Fruit fly (Drosophila melanogaster) whole organism, embryonic: ENCODE measurements around the gene CG11374.

Experiments used
- Asciz ChIP-seq: fragments of 200-800 bp; sonication (Bioruptor generic); optimal IDR thresholded peaks from 2 replicates; lab custom pipeline; 2017; ENCODE audit warnings: missing biosample characterization, mild to moderate bottlenecking, missing genetic modification characterization, missing genetic modification reagents
- Blimp-1 ChIP-seq: fragments of 200-800 bp; sonication (Bioruptor generic); optimal IDR thresholded peaks from 3 replicates; lab custom pipeline; 2018; ENCODE audit warnings: missing biosample characterization, missing genetic modification characterization, mild to moderate bottlenecking, moderate library complexity, missing genetic modification reagents
- C15 ChIP-seq: fragments of 200-800 bp; sonication (Bioruptor generic); IDR thresholded peaks from 3 replicates; pipeline ENCODE4 v1.3.6; 2022; ENCODE audit warnings: missing biosample characterization, missing genetic modification characterization
- CG10209 ChIP-seq: fragments of 200-800 bp; sonication (Bioruptor generic); optimal IDR thresholded peaks from 3 replicates; lab custom pipeline; 2017; ENCODE audit warnings: missing biosample characterization, mild to moderate bottlenecking, missing genetic modification characterization, missing genetic modification reagents
- CG11456 ChIP-seq: fragments of 200-800 bp; sonication (Bioruptor generic); IDR thresholded peaks from 3 replicates; pipeline ENCODE4 v1.3.6; 2022; ENCODE audit warnings: missing biosample characterization, missing genetic modification characterization
- CG12155 ChIP-seq: fragments of 200-800 bp; sonication (Bioruptor generic); optimal IDR thresholded peaks from 3 replicates; lab custom pipeline; 2016; ENCODE audit warnings: missing biosample characterization, missing genetic modification characterization
- CG15269 ChIP-seq: fragments of 200-800 bp; sonication (Bioruptor generic); optimal IDR thresholded peaks from 2 replicates; lab custom pipeline; 2018; ENCODE audit warnings: missing biosample characterization, mild to moderate bottlenecking, missing genetic modification characterization, moderate library complexity
- CG16813 ChIP-seq: fragments of 200-800 bp; sonication (Bioruptor generic); IDR thresholded peaks from 3 replicates; pipeline ENCODE4 v1.3.6; 2022; ENCODE audit warnings: missing biosample characterization, missing genetic modification characterization; ENCODE audit not compliant: partially characterized antibody
- CG17829 ChIP-seq: fragments of 200-800 bp; optimal IDR thresholded peaks from 2 replicates; lab custom pipeline; 2019; ENCODE audit warnings: missing biosample characterization, mild to moderate bottlenecking, missing genetic modification characterization, moderate library complexity
- CG1792 ChIP-seq: fragments of 200-800 bp; sonication (Bioruptor generic); optimal IDR thresholded peaks from 2 replicates; lab custom pipeline; 2016; ENCODE audit warnings: missing biosample characterization, missing genetic modification characterization
- CG18011 ChIP-seq: fragments of 200-800 bp; sonication (Bioruptor generic); optimal IDR thresholded peaks from 2 replicates; lab custom pipeline; 2017; ENCODE audit warnings: missing biosample characterization, missing genetic modification characterization, mild to moderate bottlenecking, moderate library complexity, missing genotype
- CG34224 ChIP-seq: fragments of 200-800 bp; sonication (Bioruptor generic); IDR thresholded peaks from 3 replicates; pipeline ENCODE4 v1.3.6; 2022; ENCODE audit warnings: missing biosample characterization, missing genetic modification characterization; ENCODE audit not compliant: partially characterized antibody
- CG34422 ChIP-seq: fragments of 200-800 bp; sonication (Bioruptor generic); IDR thresholded peaks from 3 replicates; pipeline ENCODE4 v1.3.6; 2022; ENCODE audit warnings: missing biosample characterization, missing genetic modification characterization
- CG3995 ChIP-seq: fragments of 200-800 bp; sonication (Bioruptor generic); optimal IDR thresholded peaks from 3 replicates; lab custom pipeline; 2016; ENCODE audit warnings: missing biosample characterization, missing genetic modification characterization
- CG4404 ChIP-seq: fragments of 200-800 bp; sonication (Bioruptor generic); IDR thresholded peaks from 2 replicates; pipeline ENCODE4 v1.3.6; 2022; ENCODE audit warnings: missing biosample characterization, missing genetic modification characterization
- CG5953 ChIP-seq: fragments of 200-800 bp; sonication (Bioruptor generic); IDR thresholded peaks from 2 replicates; pipeline ENCODE4 v1.3.6; 2022; ENCODE audit warnings: missing biosample characterization, missing genetic modification characterization
- CG6765 ChIP-seq: fragments of 200-800 bp; sonication (Bioruptor generic); optimal IDR thresholded peaks from 3 replicates; lab custom pipeline; 2017; ENCODE audit warnings: missing biosample characterization, mild to moderate bottlenecking, missing genetic modification characterization
- CG7839 ChIP-seq: fragments of 200-800 bp; sonication (Bioruptor generic); optimal IDR thresholded peaks from 3 replicates; lab custom pipeline; 2018; ENCODE audit warnings: missing biosample characterization, mild to moderate bottlenecking, missing genetic modification characterization, moderate library complexity
- CG9876 ChIP-seq: fragments of 200-800 bp; sonication (Bioruptor generic); optimal IDR thresholded peaks from 2 replicates; lab custom pipeline; 2016; ENCODE audit warnings: missing biosample characterization, missing genetic modification characterization
- Gsc ChIP-seq: fragments of 200-800 bp; sonication (Bioruptor generic); IDR thresholded peaks from 2 replicates; pipeline ENCODE4 v1.3.6; 2022; ENCODE audit warnings: missing biosample characterization, missing genetic modification characterization
- HLH3B ChIP-seq: fragments of 200-800 bp; sonication (Bioruptor generic); IDR thresholded peaks from 2 replicates; pipeline ENCODE4 v1.3.6; 2022; ENCODE audit warnings: missing biosample characterization, missing genetic modification characterization
- HLH54F ChIP-seq: fragments of 200-800 bp; sonication (Bioruptor generic); optimal IDR thresholded peaks from 3 replicates; lab custom pipeline; 2016; ENCODE audit warnings: missing biosample characterization, missing genetic modification characterization
- Hr51 ChIP-seq, 2 experiments: fragments of 200-800 bp; sonication (Bioruptor generic); optimal IDR thresholded peaks; 2 replicates in 1 of 2; 3 replicates in 1 of 2; lab custom pipeline; 2016 to 2018; ENCODE audit warnings: missing biosample characterization in 2 of 2, missing genetic modification characterization in 2 of 2, mild to moderate bottlenecking in 1 of 2, moderate library complexity in 1 of 2
- Hsf ChIP-seq: fragments of 200-800 bp; sonication (Bioruptor generic); optimal IDR thresholded peaks from 3 replicates; lab custom pipeline; 2016; ENCODE audit warnings: missing biosample characterization, missing genetic modification characterization
- NC2α ChIP-seq: fragments of 200-800 bp; sonication (Bioruptor generic); optimal IDR thresholded peaks from 2 replicates; lab custom pipeline; 2016; ENCODE audit warnings: missing biosample characterization, missing genetic modification characterization
- Neu2 ChIP-seq: fragments of 200-800 bp; sonication (Bioruptor generic); optimal IDR thresholded peaks from 3 replicates; lab custom pipeline; 2016; ENCODE audit warnings: missing biosample characterization, missing genetic modification characterization, borderline replicate concordance
- Rfx ChIP-seq: fragments of 200-800 bp; sonication (Bioruptor generic); IDR thresholded peaks from 2 replicates; pipeline ENCODE4 v1.3.6; 2022; ENCODE audit warnings: missing biosample characterization, missing genetic modification characterization
- Sox100B ChIP-seq: fragments of 200-800 bp; sonication (Bioruptor generic); optimal IDR thresholded peaks from 3 replicates; lab custom pipeline; 2018; ENCODE audit warnings: missing biosample characterization, mild to moderate bottlenecking, missing genetic modification characterization
- Vsx1 ChIP-seq: fragments of 200-800 bp; sonication (Bioruptor generic); optimal IDR thresholded peaks from 2 replicates; lab custom pipeline; 2017; ENCODE audit warnings: missing biosample characterization, mild to moderate bottlenecking, missing genetic modification characterization, missing genetic modification reagents
- YL-1 ChIP-seq: fragments of 200-800 bp; sonication (Bioruptor generic); optimal IDR thresholded peaks from 3 replicates; lab custom pipeline; 2017; ENCODE audit warnings: missing biosample characterization, mild to moderate bottlenecking, missing genetic modification characterization
- chif ChIP-seq, 2 experiments: fragments of 200-800 bp; sonication (Bioruptor generic); optimal IDR thresholded peaks; 3 replicates each; lab custom pipeline; 2016; ENCODE audit warnings: missing biosample characterization in 2 of 2, missing genetic modification characterization in 2 of 2
- da ChIP-seq: fragments of 200-800 bp; sonication (Bioruptor generic); optimal IDR thresholded peaks from 2 replicates; lab custom pipeline; 2016; ENCODE audit warnings: missing biosample characterization, missing genetic modification characterization
- dimm ChIP-seq: fragments of 200-800 bp; sonication (Bioruptor generic); IDR thresholded peaks from 2 replicates; pipeline ENCODE4 v1.3.6; 2022; ENCODE audit warnings: missing biosample characterization, missing genetic modification characterization
- eve ChIP-seq, 2 experiments: fragments of >200 bp; optimal IDR thresholded peaks; 2 replicates each; lab custom pipeline; 2017; ENCODE audit warnings: missing biosample characterization in 2 of 2, missing genetic modification characterization in 2 of 2
- gcm ChIP-seq: fragments of 200-800 bp; sonication (Bioruptor generic); optimal IDR thresholded peaks from 2 replicates; lab custom pipeline; 2019; ENCODE audit warnings: missing biosample characterization, mild to moderate bottlenecking, missing genetic modification characterization, moderate library complexity
- jigr1 ChIP-seq: fragments of 200-800 bp; sonication (Bioruptor generic); IDR thresholded peaks from 3 replicates; pipeline ENCODE4 v1.3.6; 2022; ENCODE audit warnings: missing biosample characterization, missing genetic modification characterization
- jumu ChIP-seq: fragments of 200-800 bp; sonication (Bioruptor generic); optimal IDR thresholded peaks from 3 replicates; lab custom pipeline; 2016; ENCODE audit warnings: missing biosample characterization, missing genetic modification characterization
- lmd ChIP-seq: fragments of 200-800 bp; sonication (Bioruptor generic); IDR thresholded peaks from 2 replicates; pipeline ENCODE4 v1.3.6; 2022; ENCODE audit warnings: missing biosample characterization, missing genetic modification characterization
- nerfin-1 ChIP-seq: fragments of 200-800 bp; sonication (Bioruptor generic); optimal IDR thresholded peaks from 3 replicates; lab custom pipeline; 2019; ENCODE audit warnings: missing biosample characterization, mild to moderate bottlenecking, missing genetic modification characterization, moderate library complexity
- onecut ChIP-seq: fragments of 200-800 bp; sonication (Bioruptor generic); IDR thresholded peaks from 2 replicates; pipeline ENCODE4 v1.3.6; 2022; ENCODE audit warnings: missing biosample characterization, missing genetic modification characterization
- peb ChIP-seq: fragments of 200-800 bp; sonication (Bioruptor generic); IDR thresholded peaks from 2 replicates; pipeline ENCODE4 v1.3.6; 2022; ENCODE audit warnings: missing biosample characterization, missing genetic modification characterization
- pita ChIP-seq: fragments of 200-800 bp; sonication (Bioruptor generic); optimal IDR thresholded peaks from 2 replicates; lab custom pipeline; 2017; ENCODE audit warnings: missing biosample characterization, mild to moderate bottlenecking, missing genetic modification characterization
- sens ChIP-seq: fragments of 200-800 bp; sonication (Bioruptor generic); peaks from one replicate; lab custom pipeline; 2016; ENCODE audit warnings: missing biosample characterization, missing genetic modification characterization
- sisA ChIP-seq: fragments of 200-800 bp; sonication (Bioruptor generic); IDR thresholded peaks from 2 replicates; pipeline ENCODE4 v1.3.6; 2022; ENCODE audit warnings: missing biosample characterization, missing genetic modification characterization
- slbo ChIP-seq: fragments of 200-800 bp; sonication (Bioruptor generic); IDR thresholded peaks from 2 replicates; pipeline ENCODE4 v1.3.6; 2022; ENCODE audit warnings: missing biosample characterization, missing genetic modification characterization
- sna ChIP-seq: fragments of 200-800 bp; sonication (Bioruptor generic); IDR thresholded peaks from 2 replicates; pipeline ENCODE4 v1.3.6; 2022; ENCODE audit warnings: missing biosample characterization, missing genetic modification characterization; ENCODE audit not compliant: partially characterized antibody
- sr ChIP-seq: fragments of 200-800 bp; sonication (Bioruptor generic); IDR thresholded peaks from 3 replicates; pipeline ENCODE4 v1.3.6; 2022; ENCODE audit warnings: missing biosample characterization, missing genetic modification characterization
- vnd ChIP-seq: fragments of 200-800 bp; sonication (Bioruptor generic); IDR thresholded peaks from 3 replicates; pipeline ENCODE4 v1.3.6; 2022; ENCODE audit warnings: missing biosample characterization, missing genetic modification characterization; ENCODE audit not compliant: partially characterized antibody
- zen2 ChIP-seq: fragments of 200-800 bp; sonication (Bioruptor generic); IDR thresholded peaks from 3 replicates; pipeline ENCODE4 v1.3.6; 2022; ENCODE audit warnings: missing biosample characterization, missing genetic modification characterization; ENCODE audit not compliant: partially characterized antibody

CG11374 gene

dm6 chr2L:120492-121455, 44.6 kb downstream of the CG11374 start (continued):
- TF ChIP-seq CG3995 (no peak), zen2 (GFP tag; lab: Robert Waterston, UW) (no peak), CG11456 (GFP tag; lab: Robert Waterston, UW) (0 out of 3 replicates have a peak, but pooled peaks have one; percentile 11), CG12155 (no peak), sna (GFP tag; lab: Robert Waterston, UW) (no peak), CG5953 (GFP tag; lab: Robert Waterston, UW) (no peak), da (GFP tag; lab: Kevin White, UChicago) (no peak), peb (GFP tag; lab: Robert Waterston, UW) (no peak), sr (GFP tag; lab: Robert Waterston, UW) (no peak), Asciz (GFP tag; lab: Kevin White, UChicago) (no peak), jumu (GFP tag; lab: Kevin White, UChicago) (no peak), Vsx1 (GFP tag; lab: Kevin White, UChicago) (no peak), vnd (GFP tag; lab: Robert Waterston, UW) (no peak), CG17829 (tag; lab: Kevin White, UChicago) (no peak), CG34422 (0 out of 3 replicates have a peak, but pooled peaks have one; percentile 9), slbo (GFP tag; lab: Robert Waterston, UW) (peak; percentile 18; the same call in 1 of the 2 replicates), CG10209 (GFP tag; lab: Kevin White, UChicago) (peak; percentile 12), sens (GFP tag; lab: Kevin White, UChicago) (peak; percentile 88), Blimp-1 (GFP tag; lab: Kevin White, UChicago) (no peak), C15 (GFP tag; lab: Robert Waterston, UW) (no peak), chif (GFP tag; optimal IDR thresholded peaks at IDR 0.05; lab: Kevin White, UChicago) (no peak), HLH3B (no peak), Hr51 (GFP tag; optimal IDR thresholded peaks at IDR 0.05; lab: Kevin White, UChicago) (no peak), CG6765 (GFP tag; lab: Kevin White, UChicago) (no peak), pita (no peak), sisA (no peak), Sox100B (GFP tag; lab: Kevin White, UChicago) (no peak), CG16813 (GFP tag; lab: Robert Waterston, UW) (no peak), dimm (GFP tag; lab: Robert Waterston, UW) (no peak), CG18011 (GFP tag; lab: Kevin White, UChicago) (no peak), Rfx (peak; percentile 46), nerfin-1 (tag; lab: Kevin White, UChicago) (no peak), CG4404 (GFP tag; lab: Robert Waterston, UW) (no peak), onecut (no peak), CG1792 (no peak), YL-1 (GFP tag; lab: Kevin White, UChicago) (no peak), CG7839 (tag; lab: Kevin White, UChicago) (peak; percentile 19), Neu2 (GFP tag; lab: Kevin White, UChicago) (no peak), CG34224 (GFP tag; lab: Robert Waterston, UW) (no peak), Gsc (GFP tag; lab: Robert Waterston, UW) (no peak), lmd (no peak), gcm (GFP tag; lab: Kevin White, UChicago) (no peak), HLH54F (no peak), NC2α (GFP tag; lab: Kevin White, UChicago) (no peak), jigr1 (GFP tag; lab: Robert Waterston, UW) (no peak), eve (GFP tag; optimal IDR thresholded peaks at IDR 0.05; lab: Kevin White, UChicago) (peak in 1 of 2 experiments; percentile 66), Hsf (GFP tag; lab: Kevin White, UChicago) (no peak), CG9876 (GFP tag; lab: Kevin White, UChicago) (no peak), CG15269 (peak; percentile 7)
